Fruit fly (Drosophila melanogaster): ENCODE data around the gene Nubp2.

The Nubp2 gene

dm6 chr3L:20556371-20556770 lies 30.0 kb downstream of the Nubp2 start (continued):
- 0 out of 3 replicates have a peak, but pooled peaks have one; percentile 32 for TF ChIP-seq ci (GFP tag; IDR thresholded peaks at IDR 0.05)
- TF ChIP-seq H15 (GFP tag; IDR thresholded peaks at IDR 0.05): no peak
- peak; percentile 47 for TF ChIP-seq Ets65A (GFP tag)
- peak; percentile 9 for TF ChIP-seq CG18262 (tag; optimal IDR thresholded peaks at IDR 0.05)
- no peak for TF ChIP-seq Dll (GFP tag; IDR thresholded peaks at IDR 0.05; ENCODE audit: partially characterized antibody)
- peak in 1 of 2 experiments; percentile 41 for TF ChIP-seq bsh (GFP tag; optimal IDR thresholded peaks at IDR 0.05)
- TF ChIP-seq prd (optimal IDR thresholded peaks at IDR 0.05): no peak
- peak; percentile 38; the same call in 1 of the 3 replicates for TF ChIP-seq prd (GFP tag; IDR thresholded peaks at IDR 0.05)
- no peak for TF ChIP-seq hkb (optimal IDR thresholded peaks at IDR 0.05)
- TF ChIP-seq hkb (GFP tag; IDR thresholded peaks at IDR 0.05): peak; percentile 20; the same call in 1 of the 2 replicates
- no peak for TF ChIP-seq onecut (GFP tag; IDR thresholded peaks at IDR 0.05)
- peak; percentile 9 for TF ChIP-seq CG2678 (tag; optimal IDR thresholded peaks at IDR 0.05)
- 0 out of 3 replicates have a peak, but pooled peaks have one; percentile 25 for TF ChIP-seq tgo (GFP tag; IDR thresholded peaks at IDR 0.05)
- TF ChIP-seq Blimp-1 (GFP tag; optimal IDR thresholded peaks at IDR 0.05): peak; percentile 21
- TF ChIP-seq CG11398 (GFP tag; optimal IDR thresholded peaks at IDR 0.05): no peak
- no peak for TF ChIP-seq ERR (GFP tag; optimal IDR thresholded peaks at IDR 0.05)
- TF ChIP-seq nom (GFP tag; optimal IDR thresholded peaks at IDR 0.05): peak; percentile 20
- TF ChIP-seq D19B (GFP tag; optimal IDR thresholded peaks at IDR 0.05): no peak
- peak; percentile 13 for TF ChIP-seq CG15269 (tag; optimal IDR thresholded peaks at IDR 0.05)
- TF ChIP-seq CG2712 (tag; optimal IDR thresholded peaks at IDR 0.05): peak; percentile 33
- peak; percentile 63 for TF ChIP-seq Sox102F (GFP tag; optimal IDR thresholded peaks at IDR 0.05)
- peak; percentile 26; the same call in 1 of the 2 replicates for TF ChIP-seq esg (GFP tag; conservative IDR thresholded peaks at IDR 0.05)
- no peak for TF ChIP-seq CG12071 (GFP tag; optimal IDR thresholded peaks at IDR 0.05)
- no peak for TF ChIP-seq fru (optimal IDR thresholded peaks at IDR 0.05)
- TF ChIP-seq Sox100B (GFP tag; optimal IDR thresholded peaks at IDR 0.05): peak; percentile 9
- peak; percentile 42 for TF ChIP-seq CG11504 (tag; optimal IDR thresholded peaks at IDR 0.05)

dm6 chr3L:20557065-20557464 lies 30.7 kb downstream of the Nubp2 start:
- TF ChIP-seq tna (GFP tag; IDR thresholded peaks at IDR 0.05; ENCODE audit: partially characterized antibody): no peak
- TF ChIP-seq CG1024 (GFP tag; IDR thresholded peaks at IDR 0.05): no peak
- no peak for TF ChIP-seq Antp (GFP tag; optimal IDR thresholded peaks at IDR 0.05)
- no peak for TF ChIP-seq Max (GFP tag; optimal IDR thresholded peaks at IDR 0.05)
- no peak for TF ChIP-seq CG11504 (tag; optimal IDR thresholded peaks at IDR 0.05)
- TF ChIP-seq so (GFP tag; IDR thresholded peaks at IDR 0.05): no peak
- TF ChIP-seq Ptx1 (GFP tag; IDR thresholded peaks at IDR 0.05): no peak
- TF ChIP-seq Fer1 (GFP tag; optimal IDR thresholded peaks at IDR 0.05): no peak
- no peak for TF ChIP-seq sc (optimal IDR thresholded peaks at IDR 0.05)
- no peak for TF ChIP-seq sc (GFP tag; optimal IDR thresholded peaks at IDR 0.05)
- TF ChIP-seq CG17359 (tag; optimal IDR thresholded peaks at IDR 0.05): no peak
- TF ChIP-seq ken (GFP tag; IDR thresholded peaks at IDR 0.05): no peak
- no peak for TF ChIP-seq Dad (GFP tag; optimal IDR thresholded peaks at IDR 0.05)
- TF ChIP-seq CG3065 (GFP tag; optimal IDR thresholded peaks at IDR 0.05): no peak
- TF ChIP-seq CG2199 (GFP tag; IDR thresholded peaks at IDR 0.05): no peak
- no peak for TF ChIP-seq lola (GFP tag; optimal IDR thresholded peaks at IDR 0.05)
- TF ChIP-seq phol (tag; optimal IDR thresholded peaks at IDR 0.05): no peak
- TF ChIP-seq CG12769 (tag; optimal IDR thresholded peaks at IDR 0.05): no peak

Measured in whole organism, embryonic.